Fruit fly (Drosophila melanogaster) whole organism, embryonic: ENCODE measurements around the gene Sox102F.

Source experiments
- Asciz ChIP-seq: fragments of 200-800 bp; sonication (Bioruptor generic); optimal IDR thresholded peaks from 2 replicates; lab custom pipeline; 2017; ENCODE audit warnings: missing biosample characterization, mild to moderate bottlenecking, missing genetic modification characterization, missing genetic modification reagents
- CG16815 ChIP-seq: fragments of 200-800 bp; sonication (Bioruptor generic); optimal IDR thresholded peaks from 3 replicates; lab custom pipeline; 2017; ENCODE audit warnings: missing biosample characterization, mild to moderate bottlenecking, missing genetic modification characterization
- CG5953 ChIP-seq: fragments of 200-800 bp; sonication (Bioruptor generic); IDR thresholded peaks from 2 replicates; pipeline ENCODE4 v1.3.6; 2022; ENCODE audit warnings: missing biosample characterization, missing genetic modification characterization
- CG6813 ChIP-seq: fragments of 200-800 bp; sonication (Bioruptor generic); optimal IDR thresholded peaks from 2 replicates; lab custom pipeline; 2017; ENCODE audit warnings: missing biosample characterization, missing genetic modification characterization, mild to moderate bottlenecking, moderate library complexity, missing genetic modification reagents
- Lpt ChIP-seq: fragments of >200 bp; optimal IDR thresholded peaks from 2 replicates; lab custom pipeline; 2018; ENCODE audit warnings: missing biosample characterization, missing genetic modification characterization
- ac ChIP-seq: fragments of 200-800 bp; sonication (Bioruptor generic); optimal IDR thresholded peaks from 3 replicates; lab custom pipeline; 2017; ENCODE audit warnings: missing biosample characterization, mild to moderate bottlenecking, missing genetic modification characterization
- dmrt11E ChIP-seq: fragments of 200-800 bp; sonication (Bioruptor generic); optimal IDR thresholded peaks from 3 replicates; lab custom pipeline; 2018; ENCODE audit warnings: missing biosample characterization, mild to moderate bottlenecking, missing genetic modification characterization, moderate library complexity
- gcm ChIP-seq: fragments of 200-800 bp; sonication (Bioruptor generic); optimal IDR thresholded peaks from 2 replicates; lab custom pipeline; 2019; ENCODE audit warnings: missing biosample characterization, mild to moderate bottlenecking, missing genetic modification characterization, moderate library complexity
- run ChIP-seq: fragments of 200-800 bp; sonication (Bioruptor generic); optimal IDR thresholded peaks from 3 replicates; lab custom pipeline; 2018; ENCODE audit warnings: missing biosample characterization, mild to moderate bottlenecking, missing genetic modification characterization
- sug ChIP-seq: fragments of 200-800 bp; optimal IDR thresholded peaks from 2 replicates; lab custom pipeline; 2019; ENCODE audit warnings: missing biosample characterization, mild to moderate bottlenecking, missing genetic modification characterization, moderate library complexity

DNA sequence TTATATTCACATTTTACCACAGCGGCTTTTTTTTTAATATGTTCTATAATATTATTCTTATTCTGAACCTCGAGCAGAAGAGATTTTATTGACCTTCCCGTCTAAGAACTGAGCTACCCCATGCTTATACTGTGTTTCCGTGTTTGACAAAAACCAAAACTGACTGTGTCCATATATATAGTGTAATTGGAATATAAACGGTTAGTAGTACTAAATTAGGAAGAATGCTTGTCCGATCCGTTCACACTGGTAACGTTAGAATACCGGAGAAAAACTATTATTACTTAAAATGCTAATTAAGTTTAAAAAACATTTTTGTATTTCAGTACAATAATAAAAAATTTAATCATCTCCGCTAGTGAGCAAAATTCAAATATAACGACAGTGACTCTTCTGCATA is 45.8 kb downstream of the Sox102F start:
- TF ChIP-seq sug (tag; lab: Kevin White, UChicago), result no peak
- no peak for TF ChIP-seq Lpt (GFP tag; lab: Kevin White, UChicago)
- no peak for TF ChIP-seq CG5953
- TF ChIP-seq CG6813 (GFP tag; lab: Kevin White, UChicago), result no peak
- no peak for TF ChIP-seq dmrt11E (tag; lab: Kevin White, UChicago)
- no peak for TF ChIP-seq CG16815
- no peak for TF ChIP-seq Asciz
- no peak for TF ChIP-seq ac (GFP tag; lab: Kevin White, UChicago)
- TF ChIP-seq run, result no peak
- no peak for TF ChIP-seq gcm (GFP tag; lab: Kevin White, UChicago)
